Worm (Caenorhabditis elegans): Measurements from ENCODE around the gene F17C11.12.
A peak's percentile ranks its signal among the peaks of the same experiment; 100 is the strongest.

The F17C11.12 gene

DNA sequence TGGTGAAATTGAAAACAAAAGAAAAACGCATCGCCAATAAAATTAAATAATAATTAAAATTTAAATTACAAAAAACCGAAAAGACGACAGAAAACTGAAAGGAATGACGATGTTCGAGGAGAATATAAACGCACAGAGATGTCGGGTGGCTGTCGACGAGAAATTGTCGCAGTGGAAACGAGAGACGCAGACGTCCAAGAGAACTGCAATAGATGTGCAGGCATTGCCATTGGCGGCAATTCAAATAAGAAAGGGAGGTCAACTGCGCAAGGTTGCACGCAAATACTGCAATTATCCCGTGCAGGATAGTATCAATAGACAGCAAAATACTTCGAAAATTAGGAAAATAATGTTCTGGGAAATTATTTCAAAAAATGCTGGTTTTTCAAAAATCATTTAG, 39.5 kb downstream of the F17C11.12 start (continued):
- TF ChIP-seq jun-1 (tag; optimal IDR thresholded peaks at IDR 0.05) (peak; percentile 93), F44E2.7 (GFP tag; IDR thresholded peaks at IDR 0.05) (0 out of 2 replicates have a peak, but pooled peaks have one; percentile 35), nhr-237 (tag; optimal IDR thresholded peaks at IDR 0.05) (peak; percentile 80), nhr-25 (tag; optimal IDR thresholded peaks at IDR 0.05; ENCODE audit: borderline replicate concordance, insufficient read depth) (peak; percentile 98), mep-1 (tag; optimal IDR thresholded peaks at IDR 0.05) (peak; percentile 99), lin-1 (GFP tag; IDR thresholded peaks at IDR 0.05) (peak; percentile 97), dmd-6 (GFP tag; IDR thresholded peaks at IDR 0.05) (peak; percentile 99), ceh-20 (GFP tag; IDR thresholded peaks at IDR 0.05) (peak; percentile 99), hmg-1.1 (GFP tag; IDR thresholded peaks at IDR 0.05) (peak; percentile 95), hlh-11 (tag; optimal IDR thresholded peaks at IDR 0.05) (peak; percentile 99), ZK337.2 (GFP tag; IDR thresholded peaks at IDR 0.05) (peak; percentile 89), F10B5.3 (tag; optimal IDR thresholded peaks at IDR 0.05) (peak; percentile 93), aha-1 (tag) (peak; percentile 100), tag-97 (GFP tag; IDR thresholded peaks at IDR 0.05) (0 out of 2 replicates have a peak, but pooled peaks have one; percentile 79), ceh-82 (tag; optimal IDR thresholded peaks at IDR 0.05) (no peak), nhr-48 (tag; optimal IDR thresholded peaks at IDR 0.05) (peak; percentile 96), ceh-32 (tag; optimal IDR thresholded peaks at IDR 0.05; ENCODE audit: poor library complexity) (peak; percentile 87), dmd-9 (GFP tag; IDR thresholded peaks at IDR 0.05) (peak; percentile 84), nhr-10 (tag; optimal IDR thresholded peaks at IDR 0.05) (peak; percentile 95), ceh-44 (GFP tag; IDR thresholded peaks at IDR 0.05) (peak; percentile 88), mdl-1 (tag; optimal IDR thresholded peaks at IDR 0.05) (peak; percentile 68 to 85), ztf-11 (tag; optimal IDR thresholded peaks at IDR 0.05) (peak; percentile 22), lir-3 (tag; optimal IDR thresholded peaks at IDR 0.05) (peak; percentile 67), lim-7 (GFP tag; IDR thresholded peaks at IDR 0.05) (peak; percentile 52; the same call in 1 of the 2 replicates), dve-1 (tag; optimal IDR thresholded peaks at IDR 0.05; ENCODE audit: insufficient read depth) (peak; percentile 99), F49E8.2 (tag; optimal IDR thresholded peaks at IDR 0.05; ENCODE audit: borderline replicate concordance) (peak; percentile 97), Y48G9A.11 (GFP tag; IDR thresholded peaks at IDR 0.05) (peak; percentile 93), fkh-10 (GFP tag; optimal IDR thresholded peaks at IDR 0.05) (peak; percentile 95), egl-27 (tag; optimal IDR thresholded peaks at IDR 0.05) (peak; percentile 12), dpl-1 (GFP tag; optimal IDR thresholded peaks at IDR 0.05) (peak; percentile 100), rbr-2 (tag; optimal IDR thresholded peaks at IDR 0.05) (peak; percentile 98), nhr-76 (tag; optimal IDR thresholded peaks at IDR 0.05) (peak; percentile 70), madf-9 (GFP tag; conservative IDR thresholded peaks at IDR 0.05) (peak; percentile 85), lin-15B (tag; optimal IDR thresholded peaks at IDR 0.05) (peak; percentile 93), zip-11 (GFP tag; IDR thresholded peaks at IDR 0.05) (0 out of 2 replicates have a peak, but pooled peaks have one; percentile 12), D1046.2 (GFP tag; IDR thresholded peaks at IDR 0.05) (peak; percentile 96), gei-8 (GFP tag; optimal IDR thresholded peaks at IDR 0.05) (peak; percentile 49), spr-1 (tag; optimal IDR thresholded peaks at IDR 0.05) (peak; percentile 95), lin-38 (GFP tag; IDR thresholded peaks at IDR 0.05) (peak; percentile 98), snpc-4 (tag; optimal IDR thresholded peaks at IDR 0.05) (peak; percentile 8), nhr-102 (tag; optimal IDR thresholded peaks at IDR 0.05) (peak; percentile 98), nhr-111 (GFP tag; optimal IDR thresholded peaks at IDR 0.05) (no peak), set-16 (GFP tag; IDR thresholded peaks at IDR 0.05) (peak; percentile 68), php-3 (GFP tag; IDR thresholded peaks at IDR 0.05) (peak; percentile 95), nhr-28 (tag; optimal IDR thresholded peaks at IDR 0.05) (peak; percentile 97), daf-12 (tag; optimal IDR thresholded peaks at IDR 0.05) (no peak), egl-43 (GFP tag; IDR thresholded peaks at IDR 0.05) (peak; percentile 94), spr-3 (GFP tag; optimal IDR thresholded peaks at IDR 0.05) (peak; percentile 94), vab-7 (GFP tag; IDR thresholded peaks at IDR 0.05) (peak; percentile 88), hlh-30 (tag; optimal IDR thresholded peaks at IDR 0.05; ENCODE audit: insufficient read depth) (peak; percentile 94), nhr-42 (GFP tag; IDR thresholded peaks at IDR 0.05) (peak; percentile 97)

Measured in whole organism, L4 larva.